Worm (Caenorhabditis elegans) whole organism, early embryonic: ENCODE measurements around the gene C50E3.12.

ENCODE experiments used
- B0310.2 ChIP-seq: sonication (generic microtip); optimal IDR thresholded peaks from 2 replicates; lab custom pipeline; 2016; ENCODE audit warnings: mild to moderate bottlenecking, missing genetic modification characterization, missing compliant biosample characterization
- F13C5.2 ChIP-seq: sonication (generic microtip); optimal IDR thresholded peaks from 2 replicates; lab custom pipeline; 2017; ENCODE audit warnings: mild to moderate bottlenecking, missing genetic modification characterization, inconsistent platforms, missing compliant biosample characterization
- aly-1 ChIP-seq: sonication (generic microtip); optimal IDR thresholded peaks from 2 replicates; lab custom pipeline; 2016; ENCODE audit warnings: missing genetic modification characterization, missing compliant biosample characterization
- ama-1 ChIP-seq: fragments of 150-350 bp; optimal IDR thresholded peaks from 2 replicates; lab custom pipeline; 2014
- ceh-36 ChIP-seq: sonication (generic microtip); optimal IDR thresholded peaks from 2 replicates; lab custom pipeline; 2016; ENCODE audit warnings: missing genetic modification characterization, inconsistent platforms, missing compliant biosample characterization
- ets-7 ChIP-seq: sonication (generic microtip); optimal IDR thresholded peaks from 2 replicates; lab custom pipeline; 2016; ENCODE audit warnings: missing genotype, missing genetic modification characterization, missing compliant biosample characterization
- flt-1 ChIP-seq: fragments of 200-800 bp; sonication (Bioruptor generic); IDR thresholded peaks from 2 replicates; pipeline ENCODE4 v1.3.6; 2022; ENCODE audit warnings: missing genetic modification characterization, missing compliant biosample characterization
- hmbx-1 ChIP-seq: sonication (generic microtip); optimal IDR thresholded peaks from 2 replicates; lab custom pipeline; 2016; ENCODE audit warnings: mild to moderate bottlenecking, missing genetic modification characterization, missing compliant biosample characterization
- hmg-4 ChIP-seq: fragments of 200-800 bp; sonication (Bioruptor generic); optimal IDR thresholded peaks from 2 replicates; lab custom pipeline; 2018; ENCODE audit warnings: mild to moderate bottlenecking, missing genetic modification characterization, missing compliant biosample characterization
- sea-1 ChIP-seq: fragments of 200-800 bp; sonication (Bioruptor generic); conservative IDR thresholded peaks from 2 replicates; pipeline ENCODE4 v1.3.6; 2022; ENCODE audit warnings: missing genetic modification characterization, missing compliant biosample characterization

DNA sequence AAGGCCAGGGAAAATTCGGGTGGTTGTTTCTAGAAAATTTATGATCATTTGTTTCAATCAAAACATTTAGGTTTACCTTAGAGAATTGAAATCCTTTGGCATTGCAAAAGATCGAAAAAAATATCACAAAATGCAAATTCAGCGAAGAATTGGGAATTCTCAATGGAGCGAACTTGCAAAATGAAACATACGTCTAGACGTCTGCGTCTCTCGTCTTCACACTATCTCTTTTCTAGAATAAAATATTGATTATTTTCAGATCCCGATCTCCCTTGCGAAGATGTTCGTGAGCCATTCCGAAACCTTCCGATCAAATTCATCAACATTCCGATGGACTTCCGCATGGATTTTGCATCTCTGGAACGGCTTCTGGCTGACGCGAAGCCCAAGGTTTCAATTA lies 41.5 kb downstream of the C50E3.12 start, which contains the start of gene ets-6:
- no peak for TF ChIP-seq ama-1 (lab: Kevin White, UChicago)
- TF ChIP-seq flt-1 (GFP tag; lab: Robert Waterston, UW): no peak
- no peak for TF ChIP-seq sea-1
- TF ChIP-seq hmbx-1 (tag; lab: Kevin White, UChicago): no peak
- TF ChIP-seq aly-1 (tag; lab: Kevin White, UChicago): no peak
- no peak for TF ChIP-seq B0310.2
- TF ChIP-seq F13C5.2 (tag; lab: Kevin White, UChicago): no peak
- TF ChIP-seq hmg-4 (GFP tag; lab: Kevin White, UChicago): no peak
- no peak for TF ChIP-seq ets-7 (tag; lab: Kevin White, UChicago)
- no peak for TF ChIP-seq ceh-36 (tag; lab: Kevin White, UChicago)
